Worm (Caenorhabditis elegans): ENCODE data around the gene Y43B11AR.3.

Y43B11AR.3 gene

DNA sequence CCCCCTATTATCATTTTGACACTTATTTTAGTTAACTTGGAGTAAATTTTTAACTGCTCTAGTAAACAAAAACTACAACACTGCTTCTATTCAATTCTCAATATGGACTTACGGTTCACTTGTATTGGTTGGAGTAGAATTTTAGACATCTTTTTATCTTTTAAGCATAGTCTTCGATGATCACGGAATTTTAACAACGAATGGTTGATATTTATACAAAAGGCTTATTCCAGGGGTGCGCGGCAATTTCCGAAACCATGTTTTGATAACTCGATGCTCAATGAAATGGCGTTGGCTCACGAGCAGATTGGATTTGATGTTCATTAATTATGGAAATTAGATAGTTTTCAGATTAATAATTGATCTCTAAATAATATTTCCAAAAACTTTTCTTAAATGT lies 40.1 kb downstream of the Y43B11AR.3 start (continued):
- no peak for TF ChIP-seq F22D6.2 (tag; optimal IDR thresholded peaks at IDR 0.05)
- TF ChIP-seq ekl-4 (GFP tag; IDR thresholded peaks at IDR 0.05), result peak; percentile 91
- TF ChIP-seq F39B2.1 (GFP tag; IDR thresholded peaks at IDR 0.05), result no peak; the same call in none of the 2 replicates
- TF ChIP-seq nfya-1 (tag; optimal IDR thresholded peaks at IDR 0.05; ENCODE audit: borderline replicate concordance, insufficient read depth), result no peak
- no peak for TF ChIP-seq ceh-27 (GFP tag; optimal IDR thresholded peaks at IDR 0.05)
- TF ChIP-seq attf-6 (GFP tag; IDR thresholded peaks at IDR 0.05), result peak; percentile 83
- TF ChIP-seq sea-2 (GFP tag; IDR thresholded peaks at IDR 0.05), result no peak
- TF ChIP-seq let-607 (tag; optimal IDR thresholded peaks at IDR 0.05), result no peak
- TF ChIP-seq pha-4 (tag; optimal IDR thresholded peaks at IDR 0.05), result no peak
- TF ChIP-seq aptf-3 (GFP tag; IDR thresholded peaks at IDR 0.05), result no peak
- TF ChIP-seq ZK185.1 (tag; optimal IDR thresholded peaks at IDR 0.05; ENCODE audit: poor library complexity, severe bottlenecking), result no peak
- TF ChIP-seq rcor-1 (GFP tag; IDR thresholded peaks at IDR 0.05), result peak; percentile 82
- 0 out of 2 replicates have a peak, but pooled peaks have one; percentile 57 for TF ChIP-seq egl-18 (GFP tag; IDR thresholded peaks at IDR 0.05)
- peak; percentile 85 for TF ChIP-seq snpc-3.4 (tag; optimal IDR thresholded peaks at IDR 0.05)
- no peak for TF ChIP-seq ets-4 (GFP tag; optimal IDR thresholded peaks at IDR 0.05)
- TF ChIP-seq hmg-1.2 (GFP tag; IDR thresholded peaks at IDR 0.05), result peak; percentile 39; the same call in 1 of the 2 replicates
- TF ChIP-seq ceh-100 (GFP tag; IDR thresholded peaks at IDR 0.05), result peak; percentile 66; the same call in 1 of the 2 replicates
- peak; percentile 27 for TF ChIP-seq mes-4 (tag; optimal IDR thresholded peaks at IDR 0.05)
- no peak for TF ChIP-seq F23B12.7 (tag; optimal IDR thresholded peaks at IDR 0.05; ENCODE audit: insufficient read depth)
- no peak for TF ChIP-seq mxl-1 (tag; optimal IDR thresholded peaks at IDR 0.05)
- TF ChIP-seq lsl-1 (GFP tag; optimal IDR thresholded peaks at IDR 0.05), result peak; percentile 31
- TF ChIP-seq attf-3 (GFP tag; conservative IDR thresholded peaks at IDR 0.05), result no peak
- no peak for TF ChIP-seq Y67H2A.10 (GFP tag; conservative IDR thresholded peaks at IDR 0.05)
- TF ChIP-seq akir-1 (GFP tag; optimal IDR thresholded peaks at IDR 0.05), result no peak
- TF ChIP-seq ceh-91 (GFP tag; IDR thresholded peaks at IDR 0.05), result 0 out of 2 replicates have a peak, but pooled peaks have one; percentile 13
- TF ChIP-seq ztf-22 (GFP tag; optimal IDR thresholded peaks at IDR 0.05), result no peak
- no peak for TF ChIP-seq attf-5 (GFP tag; optimal IDR thresholded peaks at IDR 0.05)
- no peak for TF ChIP-seq hlh-26 (GFP tag; conservative IDR thresholded peaks at IDR 0.05)
- TF ChIP-seq athp-1 (tag; optimal IDR thresholded peaks at IDR 0.05), result peak; percentile 55
- TF ChIP-seq nhr-27 (tag; optimal IDR thresholded peaks at IDR 0.05), result no peak
- TF ChIP-seq hmg-20 (GFP tag; IDR thresholded peaks at IDR 0.05), result 0 out of 2 replicates have a peak, but pooled peaks have one; percentile 17
- peak; percentile 38 for TF ChIP-seq him-1 (tag; optimal IDR thresholded peaks at IDR 0.05)
- no peak for TF ChIP-seq bed-2 (GFP tag; IDR thresholded peaks at IDR 0.05)
- TF ChIP-seq hlh-12 (tag; optimal IDR thresholded peaks at IDR 0.05), result no peak
- peak; percentile 79; the same call in 1 of the 2 replicates for TF ChIP-seq ceh-58 (GFP tag; IDR thresholded peaks at IDR 0.05)
- 0 out of 2 replicates have a peak, but pooled peaks have one; percentile 85 for TF ChIP-seq nfya-2 (GFP tag; IDR thresholded peaks at IDR 0.05)
- no peak for TF ChIP-seq gei-17 (GFP tag; optimal IDR thresholded peaks at IDR 0.05)
- no peak for TF ChIP-seq K11D2.4 (GFP tag; IDR thresholded peaks at IDR 0.05)
- TF ChIP-seq efl-1 (GFP tag; optimal IDR thresholded peaks at IDR 0.05), result peak; percentile 34
- peak; percentile 6 for TF ChIP-seq B0261.1 (tag; optimal IDR thresholded peaks at IDR 0.05)
- TF ChIP-seq bed-1 (GFP tag; IDR thresholded peaks at IDR 0.05), result 0 out of 2 replicates have a peak, but pooled peaks have one; percentile 72
- TF ChIP-seq tbp1 (GFP tag; optimal IDR thresholded peaks at IDR 0.05), result peak; percentile 35
- TF ChIP-seq sdz-38 (tag; optimal IDR thresholded peaks at IDR 0.05), result no peak
- TF ChIP-seq ceh-79 (tag; optimal IDR thresholded peaks at IDR 0.05), result no peak
- TF ChIP-seq F10E7.11 (tag; optimal IDR thresholded peaks at IDR 0.05), result peak; percentile 72
- peak; percentile 60 for TF ChIP-seq D2030.7 (GFP tag; IDR thresholded peaks at IDR 0.05)
- TF ChIP-seq lin-35 (GFP tag; optimal IDR thresholded peaks at IDR 0.05), result peak in 1 of 3 experiments; percentile 4
- peak; percentile 60; the same call in 1 of the 2 replicates for TF ChIP-seq pbrm-1 (GFP tag; IDR thresholded peaks at IDR 0.05)
